Fruit fly (Drosophila melanogaster): ENCODE measurements around the gene Gabat.

The Gabat gene

dm6 chr3L:20006269-20007265 lies 6.1 kb upstream of the Gabat start:
- no peak for TF ChIP-seq dsx (GFP tag; optimal IDR thresholded peaks at IDR 0.05; ENCODE audit: poor library complexity, severe bottlenecking)
- TF ChIP-seq fkh (GFP tag; optimal IDR thresholded peaks at IDR 0.05): peak; percentile 87

DNA sequence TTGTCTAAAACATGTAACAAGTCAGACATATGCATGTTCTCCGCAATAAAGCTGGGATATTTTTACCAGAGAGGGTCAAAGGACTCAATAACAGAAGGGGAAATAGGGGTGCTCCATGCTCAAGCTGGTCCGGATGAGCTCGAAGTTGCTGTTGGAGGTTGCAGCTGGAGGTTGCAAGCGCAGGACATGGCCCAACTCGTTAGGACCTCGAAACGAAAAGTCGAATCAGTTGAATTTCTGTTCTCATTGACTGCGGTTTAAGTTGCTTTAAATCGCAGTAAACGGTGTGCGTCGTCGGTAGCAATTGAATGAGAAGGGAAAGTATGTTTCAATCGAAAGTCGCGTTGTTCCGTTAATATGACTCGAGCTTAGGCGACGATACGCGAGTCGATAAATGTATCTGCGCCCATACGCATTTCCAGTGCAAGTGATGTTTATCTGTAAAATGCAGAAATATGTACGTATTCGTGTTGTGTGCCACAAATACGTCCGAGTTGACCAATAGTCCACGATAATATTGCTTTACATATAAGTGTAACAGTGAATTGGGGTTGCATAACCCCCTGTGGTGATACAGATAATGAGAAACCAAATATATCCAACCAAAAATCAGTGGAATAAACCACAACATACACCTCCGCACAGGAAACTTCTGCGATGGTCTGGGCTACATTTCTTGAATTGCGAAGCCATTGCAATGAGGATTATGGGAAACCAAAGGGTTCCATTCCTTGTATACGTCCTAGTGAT lies 4.7 kb upstream of the Gabat start, which contains the start of gene kug:
Gene kug, plus strand, starts transcription at position 269 of the 750 bp plus-strand sequence.
- TF ChIP-seq net (GFP tag; optimal IDR thresholded peaks at IDR 0.05) (no peak), CG11294 (GFP tag; IDR thresholded peaks at IDR 0.05) (no peak), Sox14 (GFP tag; optimal IDR thresholded peaks at IDR 0.05) (no peak), CG4318 (GFP tag; optimal IDR thresholded peaks at IDR 0.05) (no peak), pdm3 (GFP tag; optimal IDR thresholded peaks at IDR 0.05) (no peak), Gug (GFP tag; IDR thresholded peaks at IDR 0.05) (no peak), Eip75B (GFP tag; optimal IDR thresholded peaks at IDR 0.05) (no peak), CG10631 (GFP tag; optimal IDR thresholded peaks at IDR 0.05) (no peak), CG6808 (GFP tag; optimal IDR thresholded peaks at IDR 0.05) (no peak), acj6 (GFP tag; optimal IDR thresholded peaks at IDR 0.05) (no peak), ss (GFP tag; optimal IDR thresholded peaks at IDR 0.05) (no peak), CG32006 (GFP tag; optimal IDR thresholded peaks at IDR 0.05) (no peak), CG11762 (GFP tag; optimal IDR thresholded peaks at IDR 0.05; ENCODE audit: insufficient read depth) (no peak), Eip78C (GFP tag) (no peak), Hr4 (GFP tag; optimal IDR thresholded peaks at IDR 0.05) (no peak)

- no peak for TF ChIP-seq CG15336 (GFP tag; IDR thresholded peaks at IDR 0.05)
- peak; percentile 61 for TF ChIP-seq Eip78C (GFP tag)
- no peak for TF ChIP-seq cyc (GFP tag; optimal IDR thresholded peaks at IDR 0.05)
These were observed 4.0 kb upstream of the Gabat start for dm6 chr3L:20004442-20004869.

DNA sequence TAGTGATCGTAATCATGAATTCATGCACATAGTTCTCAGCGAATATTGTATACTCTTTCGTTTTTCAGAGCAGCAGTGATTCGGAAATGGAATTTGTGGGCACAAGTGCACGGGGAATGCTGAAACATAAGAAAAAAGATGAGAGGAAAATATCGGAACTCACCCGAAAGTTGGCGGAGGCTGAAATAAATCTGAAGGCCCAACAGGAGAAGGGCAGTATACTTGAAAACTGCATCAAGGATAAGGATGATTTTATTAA lies 2.7 kb upstream of the Gabat start:
- TF ChIP-seq CG8319 (GFP tag; optimal IDR thresholded peaks at IDR 0.05): no peak
- peak; percentile 0 for TF ChIP-seq CG10669 (GFP tag; optimal IDR thresholded peaks at IDR 0.05)
- TF ChIP-seq CG31627 (GFP tag; optimal IDR thresholded peaks at IDR 0.05): no peak
- no peak for TF ChIP-seq dsx (GFP tag; optimal IDR thresholded peaks at IDR 0.05; ENCODE audit: poor library complexity, severe bottlenecking)
- no peak for TF ChIP-seq CG6854 (GFP tag; optimal IDR thresholded peaks at IDR 0.05)
- TF ChIP-seq CG11902 (GFP tag; optimal IDR thresholded peaks at IDR 0.05): no peak
- no peak for TF ChIP-seq vri (GFP tag; optimal IDR thresholded peaks at IDR 0.05)
- TF ChIP-seq CG3032 (tag; optimal IDR thresholded peaks at IDR 0.05): no peak

dm6 chr3L:20002482-20003234 lies 2.2 kb upstream of the Gabat start, which contains the start of gene CG7668:
Gene CG7668, plus strand, starts transcription at chr3L:20002736.
- TF ChIP-seq Eip93F (GFP tag; optimal IDR thresholded peaks at IDR 0.05) (peak; percentile 82), CG32006 (GFP tag; optimal IDR thresholded peaks at IDR 0.05) (no peak), CG7368 (GFP tag; optimal IDR thresholded peaks at IDR 0.05) (peak; percentile 84), Hr39 (GFP tag; optimal IDR thresholded peaks at IDR 0.05) (peak; percentile 92), Smox (GFP tag; optimal IDR thresholded peaks at IDR 0.05) (peak; percentile 92), svp (GFP tag) (no peak), Hr4 (GFP tag; optimal IDR thresholded peaks at IDR 0.05) (peak; percentile 91), Ets21C (GFP tag; optimal IDR thresholded peaks at IDR 0.05) (peak; percentile 88), esn (GFP tag; optimal IDR thresholded peaks at IDR 0.05) (peak; percentile 96), CG6276 (GFP tag; optimal IDR thresholded peaks at IDR 0.05) (peak; percentile 90), eg (GFP tag; IDR thresholded peaks at IDR 0.05) (no peak; the same call in 2 of the 3 replicates), fkh (GFP tag; optimal IDR thresholded peaks at IDR 0.05) (peak; percentile 55), Hr38 (GFP tag; optimal IDR thresholded peaks at IDR 0.05) (no peak), CG10669 (GFP tag; optimal IDR thresholded peaks at IDR 0.05) (peak; percentile 87), cyc (GFP tag; optimal IDR thresholded peaks at IDR 0.05) (peak; percentile 89), ss (GFP tag; optimal IDR thresholded peaks at IDR 0.05) (peak; percentile 80 to 88), CG6163 (GFP tag; IDR thresholded peaks at IDR 0.05) (no peak; the same call in 2 of the 3 replicates), spab (GFP tag; optimal IDR thresholded peaks at IDR 0.05) (peak; percentile 81), Gug (GFP tag; IDR thresholded peaks at IDR 0.05) (peak; percentile 84), net (GFP tag; optimal IDR thresholded peaks at IDR 0.05) (peak; percentile 92), CG11294 (GFP tag; IDR thresholded peaks at IDR 0.05) (no peak; the same call in 1 of the 2 replicates), vri (GFP tag; optimal IDR thresholded peaks at IDR 0.05) (peak; percentile 86), pdm3 (GFP tag; optimal IDR thresholded peaks at IDR 0.05) (peak; percentile 92)
